Worm (Caenorhabditis elegans): ENCODE results near the gene F09F9.1.

The F09F9.1 gene

DNA sequence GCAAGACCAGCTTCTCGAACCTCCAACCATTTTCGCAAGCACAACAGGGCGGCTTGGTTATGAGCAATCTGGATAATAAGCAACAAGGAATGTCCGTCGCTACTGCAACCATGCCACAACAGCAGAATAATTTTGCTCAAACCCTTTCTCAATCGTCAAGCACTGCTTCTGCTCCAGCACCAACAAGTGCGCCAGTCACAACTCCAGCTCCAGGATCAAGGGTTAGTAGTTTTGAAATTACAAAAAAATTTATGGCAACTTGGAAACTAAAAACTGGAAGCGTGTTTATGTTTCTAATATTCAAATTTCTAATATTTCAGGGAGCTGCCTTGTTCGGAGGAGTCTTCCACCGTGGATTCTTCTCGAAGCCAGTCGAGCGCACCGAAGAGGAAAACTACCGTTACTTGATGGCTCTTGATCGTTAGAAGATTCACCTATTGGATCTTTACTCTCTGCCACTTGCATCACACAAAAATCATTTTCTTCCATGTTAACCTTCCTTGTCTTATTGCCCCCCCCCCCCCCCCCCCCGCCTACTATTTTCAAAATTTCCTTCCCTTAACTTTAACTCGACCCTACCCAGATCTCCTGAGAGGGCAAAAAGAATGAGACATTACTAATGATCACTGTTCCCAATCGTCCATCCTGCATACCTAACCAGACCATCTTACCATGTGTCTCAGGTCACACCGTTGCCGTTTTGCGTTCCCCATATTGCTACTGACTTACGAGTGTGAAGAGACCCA, 31.8 kb downstream of the F09F9.1 start:
- TF ChIP-seq T22C8.4 (GFP tag; IDR thresholded peaks at IDR 0.05), result no peak
- no peak for TF ChIP-seq flt-1 (GFP tag; IDR thresholded peaks at IDR 0.05)
- TF ChIP-seq med-1 (GFP tag; optimal IDR thresholded peaks at IDR 0.05; ENCODE audit: insufficient read depth), result no peak
- TF ChIP-seq klf-2 (GFP tag; conservative IDR thresholded peaks at IDR 0.05), result no peak
- no peak for TF ChIP-seq ztf-23 (GFP tag; IDR thresholded peaks at IDR 0.05)
- TF ChIP-seq cog-1 (tag; optimal IDR thresholded peaks at IDR 0.05), result no peak
- no peak for TF ChIP-seq ref-1 (GFP tag; conservative IDR thresholded peaks at IDR 0.05)
- no peak for TF ChIP-seq tab-1 (GFP tag; IDR thresholded peaks at IDR 0.05)
- no peak for TF ChIP-seq ztf-29 (GFP tag; IDR thresholded peaks at IDR 0.05)

- TF ChIP-seq cog-1 (tag; optimal IDR thresholded peaks at IDR 0.05) (no peak), T22C8.4 (GFP tag; IDR thresholded peaks at IDR 0.05) (no peak), med-1 (GFP tag; optimal IDR thresholded peaks at IDR 0.05; ENCODE audit: insufficient read depth) (no peak), tab-1 (GFP tag; IDR thresholded peaks at IDR 0.05) (no peak), ztf-29 (GFP tag; IDR thresholded peaks at IDR 0.05) (no peak), ztf-23 (GFP tag; IDR thresholded peaks at IDR 0.05) (no peak), flt-1 (GFP tag; IDR thresholded peaks at IDR 0.05) (no peak), ref-1 (GFP tag; conservative IDR thresholded peaks at IDR 0.05) (no peak), klf-2 (GFP tag; conservative IDR thresholded peaks at IDR 0.05) (no peak)
These were observed 32.7 kb downstream of the F09F9.1 start for ce11 chrX:4147600-4148448.

- TF ChIP-seq flt-1 (GFP tag; IDR thresholded peaks at IDR 0.05), result no peak
- TF ChIP-seq cog-1 (tag; optimal IDR thresholded peaks at IDR 0.05), result no peak
- TF ChIP-seq T22C8.4 (GFP tag; IDR thresholded peaks at IDR 0.05), result no peak
- no peak for TF ChIP-seq ztf-29 (GFP tag; IDR thresholded peaks at IDR 0.05)
- TF ChIP-seq med-1 (GFP tag; optimal IDR thresholded peaks at IDR 0.05; ENCODE audit: insufficient read depth), result no peak
- TF ChIP-seq ztf-23 (GFP tag; IDR thresholded peaks at IDR 0.05), result no peak
- TF ChIP-seq tab-1 (GFP tag; IDR thresholded peaks at IDR 0.05), result no peak
- TF ChIP-seq ref-1 (GFP tag; conservative IDR thresholded peaks at IDR 0.05), result no peak
- no peak for TF ChIP-seq klf-2 (GFP tag; conservative IDR thresholded peaks at IDR 0.05)
These were observed 33.4 kb downstream of the F09F9.1 start for ce11 chrX:4148449-4149031.

DNA sequence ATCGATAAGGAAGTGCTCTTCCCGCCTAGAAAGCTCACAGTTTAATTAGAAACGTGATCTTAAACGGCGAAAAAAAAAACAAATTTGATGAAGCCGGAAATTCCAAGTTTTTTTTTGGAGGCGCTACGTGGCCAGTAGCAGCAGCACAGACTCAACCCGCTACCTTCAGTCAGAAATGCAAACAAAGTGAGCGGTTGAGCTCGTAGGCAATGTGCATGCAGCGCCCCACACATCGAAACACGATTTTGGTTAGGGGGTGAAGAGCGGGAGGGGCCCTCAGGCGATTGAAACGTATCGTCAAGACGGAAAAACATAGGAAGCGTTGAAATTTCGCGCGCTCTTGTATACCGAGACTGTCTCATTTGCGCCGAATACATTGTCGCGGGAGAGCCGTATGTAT, 36.1 kb downstream of the F09F9.1 start:
- no peak for TF ChIP-seq cog-1 (tag; optimal IDR thresholded peaks at IDR 0.05)
- TF ChIP-seq ztf-29 (GFP tag; IDR thresholded peaks at IDR 0.05), result no peak
- no peak for TF ChIP-seq tab-1 (GFP tag; IDR thresholded peaks at IDR 0.05)
- 0 out of 2 replicates have a peak, but pooled peaks have one; percentile 10 for TF ChIP-seq T22C8.4 (GFP tag; IDR thresholded peaks at IDR 0.05)
- no peak for TF ChIP-seq med-1 (GFP tag; optimal IDR thresholded peaks at IDR 0.05; ENCODE audit: insufficient read depth)
- 0 out of 2 replicates have a peak, but pooled peaks have one; percentile 29 for TF ChIP-seq flt-1 (GFP tag; IDR thresholded peaks at IDR 0.05)
- no peak for TF ChIP-seq ref-1 (GFP tag; conservative IDR thresholded peaks at IDR 0.05)

- no peak for TF ChIP-seq tab-1 (GFP tag; IDR thresholded peaks at IDR 0.05)
- TF ChIP-seq ztf-29 (GFP tag; IDR thresholded peaks at IDR 0.05), result no peak
- TF ChIP-seq T22C8.4 (GFP tag; IDR thresholded peaks at IDR 0.05), result no peak
- no peak for TF ChIP-seq ref-1 (GFP tag; conservative IDR thresholded peaks at IDR 0.05)
- TF ChIP-seq klf-2 (GFP tag; conservative IDR thresholded peaks at IDR 0.05), result no peak
- no peak for TF ChIP-seq med-1 (GFP tag; optimal IDR thresholded peaks at IDR 0.05; ENCODE audit: insufficient read depth)
- no peak for TF ChIP-seq cog-1 (tag; optimal IDR thresholded peaks at IDR 0.05)
- TF ChIP-seq flt-1 (GFP tag; IDR thresholded peaks at IDR 0.05), result no peak
- no peak for TF ChIP-seq ztf-23 (GFP tag; IDR thresholded peaks at IDR 0.05)
These were observed 38.2 kb downstream of the F09F9.1 start, which contains the start of gene nck-1 for ce11 chrX:4153343-4153742. nck-1 (minus strand) TSS chrX:4153443.

DNA sequence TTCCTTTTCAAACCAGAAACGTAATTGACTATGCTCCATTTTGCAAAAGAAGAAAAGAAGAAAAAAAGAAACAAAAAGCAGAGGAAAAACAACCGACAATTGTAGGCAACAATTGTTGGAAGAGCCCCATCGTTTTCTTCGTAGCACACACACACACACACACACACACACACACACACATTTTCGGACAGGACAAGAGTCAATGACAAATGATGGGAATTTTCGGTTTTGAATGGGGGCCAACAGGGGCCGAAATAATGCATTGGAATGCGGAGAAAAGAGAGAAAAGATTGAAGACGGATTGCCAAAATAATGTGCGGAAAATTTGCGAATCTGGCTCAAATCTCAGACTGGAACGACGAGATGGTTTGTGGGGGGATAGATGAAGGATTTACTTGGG, 39.7 kb downstream of the F09F9.1 start:
- TF ChIP-seq ref-1 (GFP tag; conservative IDR thresholded peaks at IDR 0.05), result no peak
- no peak for TF ChIP-seq med-1 (GFP tag; optimal IDR thresholded peaks at IDR 0.05; ENCODE audit: insufficient read depth)

DNA sequence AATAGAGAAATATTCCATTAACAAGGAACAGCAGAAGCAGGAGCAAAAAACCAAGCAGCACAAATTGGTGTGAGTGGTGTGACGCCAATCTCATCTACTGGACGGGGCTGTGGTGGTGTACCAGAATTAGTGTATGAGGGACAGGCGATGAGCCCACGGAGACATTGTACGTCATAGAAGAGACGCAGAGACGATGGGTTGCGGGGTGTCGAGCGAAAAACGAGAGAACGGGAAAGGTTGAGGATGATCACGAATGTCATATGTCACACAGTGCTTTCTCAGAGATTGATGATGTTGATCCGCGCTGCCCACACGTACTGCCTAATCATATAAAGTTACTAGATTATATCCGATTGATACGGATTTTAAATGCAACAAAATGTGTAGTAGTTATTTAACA, 42.8 kb downstream of the F09F9.1 start:
- TF ChIP-seq ztf-29 (GFP tag; IDR thresholded peaks at IDR 0.05), result no peak
- no peak for TF ChIP-seq med-1 (GFP tag; optimal IDR thresholded peaks at IDR 0.05; ENCODE audit: insufficient read depth)
- no peak for TF ChIP-seq cog-1 (tag; optimal IDR thresholded peaks at IDR 0.05)
- no peak for TF ChIP-seq ztf-23 (GFP tag; IDR thresholded peaks at IDR 0.05)
- no peak for TF ChIP-seq klf-2 (GFP tag; conservative IDR thresholded peaks at IDR 0.05)
- no peak for TF ChIP-seq tab-1 (GFP tag; IDR thresholded peaks at IDR 0.05)
- no peak for TF ChIP-seq ref-1 (GFP tag; conservative IDR thresholded peaks at IDR 0.05)
- no peak for TF ChIP-seq T22C8.4 (GFP tag; IDR thresholded peaks at IDR 0.05)
- no peak for TF ChIP-seq flt-1 (GFP tag; IDR thresholded peaks at IDR 0.05)

DNA sequence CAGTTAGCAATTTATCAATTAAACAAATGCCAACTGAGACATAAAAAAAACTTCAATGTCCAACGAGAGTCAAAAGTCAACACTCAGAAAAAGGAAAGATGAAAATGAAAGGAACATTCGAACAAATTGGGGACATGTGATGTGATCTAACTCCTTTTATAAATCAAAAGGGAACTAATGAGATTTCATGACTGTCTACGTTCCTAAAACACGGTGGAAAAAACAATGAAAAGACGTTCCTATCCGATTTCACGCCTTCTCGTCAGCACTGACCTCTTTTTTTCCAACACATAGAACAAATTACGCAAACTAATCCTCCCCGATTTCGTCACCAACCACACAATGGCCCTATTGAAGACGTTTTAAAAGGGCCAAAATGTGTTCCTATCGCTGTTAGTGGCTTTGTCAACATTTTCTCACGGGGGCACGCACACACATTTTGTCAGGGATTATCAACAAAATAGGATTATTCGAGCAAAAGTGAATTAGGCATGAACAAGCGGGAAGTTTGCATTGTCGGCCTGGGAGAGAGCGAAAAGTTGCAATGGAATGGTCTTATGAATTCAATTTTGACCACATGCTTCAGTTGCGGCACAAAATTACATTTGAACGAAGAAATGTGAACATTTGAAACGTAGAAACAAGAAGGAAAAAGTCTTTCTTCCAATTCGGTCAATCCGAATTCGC, 44.2 kb downstream of the F09F9.1 start:
- TF ChIP-seq cog-1 (tag; optimal IDR thresholded peaks at IDR 0.05), result no peak
- TF ChIP-seq ref-1 (GFP tag; conservative IDR thresholded peaks at IDR 0.05), result no peak
- no peak for TF ChIP-seq klf-2 (GFP tag; conservative IDR thresholded peaks at IDR 0.05)
- TF ChIP-seq flt-1 (GFP tag; IDR thresholded peaks at IDR 0.05), result no peak
- TF ChIP-seq med-1 (GFP tag; optimal IDR thresholded peaks at IDR 0.05; ENCODE audit: insufficient read depth), result no peak
- no peak for TF ChIP-seq T22C8.4 (GFP tag; IDR thresholded peaks at IDR 0.05)

DNA sequence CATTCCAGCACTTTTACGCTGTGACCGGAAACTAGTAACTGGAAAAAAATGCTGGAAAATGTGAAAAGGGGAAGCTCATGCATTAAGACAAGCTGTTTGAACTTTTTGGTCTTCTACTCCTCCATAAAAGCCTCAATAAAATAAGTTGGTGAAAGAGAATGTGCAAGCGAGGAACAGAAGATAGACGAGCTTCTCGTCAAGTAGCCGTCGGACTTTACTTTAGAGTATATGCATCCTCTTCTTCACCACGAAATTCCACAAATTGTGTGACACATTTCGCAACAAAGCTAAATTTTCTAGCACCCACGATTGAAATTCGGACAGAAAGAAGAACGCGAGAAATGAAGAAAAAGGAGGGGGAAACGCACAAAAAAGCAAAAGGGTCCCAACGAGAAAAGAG, 44.8 kb downstream of the F09F9.1 start:
- TF ChIP-seq cog-1 (tag; optimal IDR thresholded peaks at IDR 0.05), result no peak
- no peak for TF ChIP-seq ztf-29 (GFP tag; IDR thresholded peaks at IDR 0.05)
- TF ChIP-seq klf-2 (GFP tag; conservative IDR thresholded peaks at IDR 0.05), result no peak
- TF ChIP-seq T22C8.4 (GFP tag; IDR thresholded peaks at IDR 0.05), result no peak
- TF ChIP-seq ref-1 (GFP tag; conservative IDR thresholded peaks at IDR 0.05), result no peak
- TF ChIP-seq flt-1 (GFP tag; IDR thresholded peaks at IDR 0.05), result no peak
- TF ChIP-seq ztf-23 (GFP tag; IDR thresholded peaks at IDR 0.05), result no peak
- no peak for TF ChIP-seq med-1 (GFP tag; optimal IDR thresholded peaks at IDR 0.05; ENCODE audit: insufficient read depth)
- TF ChIP-seq tab-1 (GFP tag; IDR thresholded peaks at IDR 0.05), result no peak

Data from whole organism, midembryonic.